Worm (Caenorhabditis elegans): ENCODE data around the gene K08H10.10.

DNA sequence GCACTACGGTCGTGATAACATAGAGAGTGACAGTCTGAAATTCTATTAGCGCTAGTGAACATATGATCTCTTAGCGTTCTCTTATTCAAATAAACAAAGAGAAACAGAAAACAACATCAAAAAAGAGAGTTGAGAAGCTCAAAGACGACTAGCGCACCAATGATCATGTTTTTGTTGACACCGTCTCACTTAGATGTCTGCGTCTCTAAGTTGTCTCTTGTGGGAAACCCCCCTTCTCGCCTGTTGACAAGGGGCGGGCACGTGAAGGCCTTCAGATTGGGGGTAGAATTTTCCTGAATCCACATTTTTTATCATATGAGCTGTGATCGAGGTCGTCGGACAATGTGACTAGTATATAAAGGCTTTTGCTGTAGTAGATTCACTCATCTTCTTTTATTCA lies 19.1 kb downstream of the K08H10.10 start:
- TF ChIP-seq unc-62 (GFP tag; optimal IDR thresholded peaks at IDR 0.05) (no peak), nhr-25 (tag; optimal IDR thresholded peaks at IDR 0.05) (no peak), nfya-1 (tag; optimal IDR thresholded peaks at IDR 0.05; ENCODE audit: insufficient read depth) (peak; percentile 26), lin-39 (tag; optimal IDR thresholded peaks at IDR 0.05) (peak; percentile 36), zag-1 (tag; optimal IDR thresholded peaks at IDR 0.05) (no peak), lsy-12 (tag; optimal IDR thresholded peaks at IDR 0.05) (no peak), nhr-67 (tag; optimal IDR thresholded peaks at IDR 0.05) (no peak), ztf-11 (tag; optimal IDR thresholded peaks at IDR 0.05) (no peak), nhr-11 (tag; optimal IDR thresholded peaks at IDR 0.05) (no peak), pha-4 (tag; optimal IDR thresholded peaks at IDR 0.05) (peak; percentile 94), ama-1 (optimal IDR thresholded peaks at IDR 0.05) (no peak), ZK546.5 (tag; optimal IDR thresholded peaks at IDR 0.05) (no peak), nhr-237 (tag; optimal IDR thresholded peaks at IDR 0.05) (no peak)
